Fruit fly (Drosophila melanogaster) whole organism, embryonic: ENCODE measurements around the gene Glys.

Experiments used
- ATbp ChIP-seq: fragments of 200-800 bp; sonication (Bioruptor generic); optimal IDR thresholded peaks from 2 replicates; lab custom pipeline; 2017; ENCODE audit warnings: missing biosample characterization, mild to moderate bottlenecking, missing genetic modification characterization, missing genetic modification reagents
- Atf-2 ChIP-seq: fragments of 200-800 bp; sonication (Bioruptor generic); optimal IDR thresholded peaks from 2 replicates; lab custom pipeline; 2016; ENCODE audit warnings: missing biosample characterization, missing genetic modification characterization
- Blimp-1 ChIP-seq: fragments of 200-800 bp; sonication (Bioruptor generic); optimal IDR thresholded peaks from 3 replicates; lab custom pipeline; 2018; ENCODE audit warnings: missing biosample characterization, missing genetic modification characterization, mild to moderate bottlenecking, moderate library complexity, missing genetic modification reagents
- CG10209 ChIP-seq: fragments of 200-800 bp; sonication (Bioruptor generic); optimal IDR thresholded peaks from 3 replicates; lab custom pipeline; 2017; ENCODE audit warnings: missing biosample characterization, mild to moderate bottlenecking, missing genetic modification characterization, missing genetic modification reagents
- CG12104 ChIP-seq: fragments of 200-800 bp; sonication (Bioruptor generic); optimal IDR thresholded peaks from 3 replicates; lab custom pipeline; 2016; ENCODE audit warnings: missing biosample characterization, missing genetic modification characterization
- CG12155 ChIP-seq: fragments of 200-800 bp; sonication (Bioruptor generic); optimal IDR thresholded peaks from 3 replicates; lab custom pipeline; 2016; ENCODE audit warnings: missing biosample characterization, missing genetic modification characterization
- CG14014 ChIP-seq: fragments of 200-800 bp; sonication (Bioruptor generic); IDR thresholded peaks from 2 replicates; pipeline ENCODE4 v1.3.6; 2022; ENCODE audit warnings: missing biosample characterization, missing genetic modification characterization
- CG15011 ChIP-seq: fragments of 200-800 bp; sonication (Bioruptor generic); optimal IDR thresholded peaks from 3 replicates; lab custom pipeline; 2018; ENCODE audit warnings: missing biosample characterization, mild to moderate bottlenecking, missing genetic modification characterization
- CG1603 ChIP-seq: fragments of 200-800 bp; sonication (Bioruptor generic); optimal IDR thresholded peaks from 2 replicates; lab custom pipeline; 2019; ENCODE audit warnings: missing biosample characterization, mild to moderate bottlenecking, missing genetic modification characterization, moderate library complexity
- CG1792 ChIP-seq: fragments of 200-800 bp; sonication (Bioruptor generic); optimal IDR thresholded peaks from 2 replicates; lab custom pipeline; 2016; ENCODE audit warnings: missing biosample characterization, missing genetic modification characterization
- CG18599 ChIP-seq: fragments of 200-800 bp; sonication (Bioruptor generic); optimal IDR thresholded peaks from 3 replicates; lab custom pipeline; 2017; ENCODE audit warnings: missing biosample characterization, missing genetic modification characterization, mild to moderate bottlenecking, moderate library complexity, missing genetic modification reagents
- CG18619 ChIP-seq: fragments of 200-800 bp; sonication (Bioruptor generic); optimal IDR thresholded peaks from 3 replicates; lab custom pipeline; 2017; ENCODE audit warnings: missing biosample characterization, mild to moderate bottlenecking, missing genetic modification characterization
- CG2116 ChIP-seq: fragments of 200-800 bp; sonication (Bioruptor generic); optimal IDR thresholded peaks from 3 replicates; lab custom pipeline; 2018; ENCODE audit warnings: missing biosample characterization, mild to moderate bottlenecking, missing genetic modification characterization
- CG2129 ChIP-seq: fragments of 200-800 bp; sonication (Bioruptor generic); IDR thresholded peaks from 2 replicates; pipeline ENCODE4 v1.3.6; 2022; ENCODE audit warnings: missing biosample characterization, missing genetic modification characterization; ENCODE audit not compliant: partially characterized antibody
- CG32532 ChIP-seq: fragments of 200-800 bp; sonication (Bioruptor generic); IDR thresholded peaks from 2 replicates; pipeline ENCODE4 v1.3.6; 2022; ENCODE audit warnings: missing biosample characterization, missing genetic modification characterization
- CG3281 ChIP-seq: fragments of 200-800 bp; sonication (Bioruptor generic); optimal IDR thresholded peaks from 3 replicates; lab custom pipeline; 2017; ENCODE audit warnings: missing biosample characterization, mild to moderate bottlenecking, missing genetic modification characterization
- CG6689 ChIP-seq: fragments of 200-800 bp; sonication (Bioruptor generic); IDR thresholded peaks from 2 replicates; pipeline ENCODE4 v1.3.6; 2022; ENCODE audit warnings: missing biosample characterization, missing genetic modification characterization
- CG8765 ChIP-seq: fragments of 200-800 bp; sonication (Bioruptor generic); IDR thresholded peaks from 2 replicates; pipeline ENCODE4 v1.3.6; 2022; ENCODE audit warnings: missing biosample characterization, missing genetic modification characterization
- CG9437 ChIP-seq: fragments of 200-800 bp; sonication (Bioruptor generic); optimal IDR thresholded peaks from 2 replicates; lab custom pipeline; 2018; ENCODE audit warnings: missing biosample characterization, mild to moderate bottlenecking, missing genetic modification characterization
- CG9609 ChIP-seq: fragments of 200-800 bp; sonication (Bioruptor generic); optimal IDR thresholded peaks from 3 replicates; lab custom pipeline; 2016; ENCODE audit warnings: missing biosample characterization, missing genetic modification characterization
- CG9876 ChIP-seq: fragments of 200-800 bp; sonication (Bioruptor generic); optimal IDR thresholded peaks from 2 replicates; lab custom pipeline; 2016; ENCODE audit warnings: missing biosample characterization, missing genetic modification characterization
- Dfd ChIP-seq, 2 experiments: fragments of >200 bp; optimal IDR thresholded peaks; 2 replicates each; lab custom pipeline; 2017; ENCODE audit warnings: missing biosample characterization in 2 of 2, missing genetic modification characterization in 2 of 2
- Mad ChIP-seq: fragments of 200-800 bp; sonication (Bioruptor generic); optimal IDR thresholded peaks from 2 replicates; lab custom pipeline; 2016; ENCODE audit warnings: missing biosample characterization, missing genetic modification characterization
- Neu2 ChIP-seq: fragments of 200-800 bp; sonication (Bioruptor generic); optimal IDR thresholded peaks from 3 replicates; lab custom pipeline; 2016; ENCODE audit warnings: missing biosample characterization, missing genetic modification characterization, borderline replicate concordance
- Nf-YB ChIP-seq: fragments of 200-800 bp; sonication (Bioruptor generic); optimal IDR thresholded peaks from 3 replicates; lab custom pipeline; 2019; ENCODE audit warnings: missing biosample characterization, mild to moderate bottlenecking, missing genetic modification characterization, moderate library complexity
- NfI ChIP-seq: fragments of 200-800 bp; sonication (Bioruptor generic); optimal IDR thresholded peaks from 3 replicates; lab custom pipeline; 2018; ENCODE audit warnings: missing biosample characterization, mild to moderate bottlenecking, missing genetic modification characterization, moderate library complexity
- Optix ChIP-seq: fragments of 200-800 bp; sonication (Bioruptor generic); IDR thresholded peaks from 3 replicates; pipeline ENCODE4 v1.3.6; 2022; ENCODE audit warnings: missing biosample characterization, missing genetic modification characterization
- Usf ChIP-seq: fragments of 200-800 bp; sonication (Bioruptor generic); optimal IDR thresholded peaks from 2 replicates; lab custom pipeline; 2017; ENCODE audit warnings: missing genotype, missing biosample characterization, missing genetic modification characterization
- Xrp1 ChIP-seq: fragments of 200-800 bp; sonication (Bioruptor generic); IDR thresholded peaks from 2 replicates; pipeline ENCODE4 v1.3.6; 2022; ENCODE audit warnings: missing biosample characterization, missing genetic modification characterization
- aop ChIP-seq: fragments of 200-800 bp; sonication (Bioruptor generic); IDR thresholded peaks from 2 replicates; pipeline ENCODE4 v1.3.6; 2022; ENCODE audit warnings: missing biosample characterization, missing genetic modification characterization
- caup ChIP-seq: fragments of 200-800 bp; sonication (Bioruptor generic); optimal IDR thresholded peaks from 3 replicates; lab custom pipeline; 2017; ENCODE audit warnings: missing biosample characterization, mild to moderate bottlenecking, missing genetic modification characterization, moderate library complexity; ENCODE audit not compliant: severe bottlenecking
- chinmo ChIP-seq: fragments of 200-800 bp; sonication (Bioruptor generic); IDR thresholded peaks from 4 replicates; pipeline ENCODE4 v1.3.6; 2022; ENCODE audit warnings: missing biosample characterization, missing genetic modification characterization; ENCODE audit not compliant: partially characterized antibody
- crol ChIP-seq: fragments of 200-800 bp; sonication (Bioruptor generic); IDR thresholded peaks from 2 replicates; pipeline ENCODE4 v1.3.6; 2022; ENCODE audit warnings: missing biosample characterization, missing genetic modification characterization
- crp ChIP-seq, 2 experiments: fragments of 200-800 bp; sonication (Bioruptor generic); optimal IDR thresholded peaks; 2 replicates in 1 of 2; 3 replicates in 1 of 2; lab custom pipeline; 2017; ENCODE audit warnings: missing biosample characterization in 2 of 2, missing genetic modification characterization in 2 of 2, mild to moderate bottlenecking in 1 of 2, moderate library complexity in 1 of 2
- fd102C ChIP-seq: fragments of 200-800 bp; sonication (Bioruptor generic); optimal IDR thresholded peaks from 2 replicates; lab custom pipeline; 2018; ENCODE audit warnings: missing biosample characterization, mild to moderate bottlenecking, missing genetic modification characterization, moderate library complexity
- fd96Cb ChIP-seq: fragments of 200-800 bp; sonication (Bioruptor generic); optimal IDR thresholded peaks from 2 replicates; lab custom pipeline; 2018; ENCODE audit warnings: missing biosample characterization, mild to moderate bottlenecking, missing genetic modification characterization, moderate library complexity
- gce ChIP-seq: fragments of 200-800 bp; sonication (Bioruptor generic); IDR thresholded peaks from 3 replicates; pipeline ENCODE4 v1.3.6; 2022; ENCODE audit warnings: missing biosample characterization, missing genetic modification characterization
- gfzf ChIP-seq: fragments of 200-800 bp; sonication (Bioruptor generic); optimal IDR thresholded peaks from 2 replicates; lab custom pipeline; 2016; ENCODE audit warnings: missing biosample characterization, mild to moderate bottlenecking, missing genetic modification characterization, moderate library complexity
- ham ChIP-seq: fragments of 200-800 bp; sonication (Bioruptor generic); IDR thresholded peaks from 2 replicates; pipeline ENCODE4 v1.3.6; 2022; ENCODE audit warnings: missing biosample characterization, missing genetic modification characterization
- hkb ChIP-seq, 2 experiments: fragments of 200-800 bp in 1 of 2; fragments of >200 bp in 1 of 2; sonication (Bioruptor generic) in 1 of 2; IDR thresholded peaks in 1 of 2; optimal IDR thresholded peaks in 1 of 2; 2 replicates each; pipeline versions ENCODE4 v1.3.6 to Lab custom; 2017 to 2022; ENCODE audit warnings: missing biosample characterization in 1 of 2, missing genetic modification characterization in 1 of 2
- mld ChIP-seq: fragments of 200-800 bp; sonication (Bioruptor generic); IDR thresholded peaks from 3 replicates; pipeline ENCODE4 v1.3.6; 2022; ENCODE audit warnings: missing biosample characterization, missing genetic modification characterization; ENCODE audit not compliant: partially characterized antibody
- org-1 ChIP-seq: fragments of 200-800 bp; sonication (Bioruptor generic); optimal IDR thresholded peaks from 2 replicates; lab custom pipeline; 2017; ENCODE audit warnings: missing biosample characterization, missing genetic modification characterization
- psq ChIP-seq: fragments of 200-800 bp; sonication (Bioruptor generic); optimal IDR thresholded peaks from 2 replicates; lab custom pipeline; 2017; ENCODE audit warnings: missing biosample characterization, missing genetic modification characterization
- pzg ChIP-seq: fragments of 200-800 bp; sonication (Bioruptor generic); optimal IDR thresholded peaks from 3 replicates; lab custom pipeline; 2018; ENCODE audit warnings: missing biosample characterization, mild to moderate bottlenecking, missing genetic modification characterization, moderate library complexity
- shn ChIP-seq: fragments of 200-800 bp; sonication (Bioruptor generic); optimal IDR thresholded peaks from 3 replicates; lab custom pipeline; 2016; ENCODE audit warnings: missing biosample characterization, missing genetic modification characterization
- slou ChIP-seq: fragments of 200-800 bp; sonication (Bioruptor generic); optimal IDR thresholded peaks from 3 replicates; lab custom pipeline; 2016; ENCODE audit warnings: missing biosample characterization, missing genetic modification characterization
- ssp ChIP-seq: fragments of 200-800 bp; sonication (Bioruptor generic); IDR thresholded peaks from 2 replicates; pipeline ENCODE4 v1.3.6; 2022; ENCODE audit warnings: missing biosample characterization, missing genetic modification characterization
- trh ChIP-seq: fragments of 200-800 bp; sonication (Bioruptor generic); optimal IDR thresholded peaks from 2 replicates; lab custom pipeline; 2016; ENCODE audit warnings: missing biosample characterization, missing genetic modification characterization

Glys gene

dm6 chr3R:15114465-15115228 lies 32.7 kb downstream of the Glys start (continued):
- TF ChIP-seq crp (GFP tag; optimal IDR thresholded peaks at IDR 0.05; lab: Kevin White, UChicago): no peak
- no peak for TF ChIP-seq Usf (GFP tag; lab: Kevin White, UChicago)
- TF ChIP-seq CG12104 (GFP tag; lab: Kevin White, UChicago): peak; percentile 30
- TF ChIP-seq chinmo (GFP tag; lab: Robert Waterston, UW): no peak
- TF ChIP-seq NfI (GFP tag; lab: Kevin White, UChicago): no peak
- no peak for TF ChIP-seq ham (GFP tag; lab: Robert Waterston, UW)
- 0 out of 2 replicates have a peak, but pooled peaks have one; percentile 8 for TF ChIP-seq ssp (GFP tag; lab: Robert Waterston, UW)
- TF ChIP-seq hkb (optimal IDR thresholded peaks at IDR 0.05; lab: Kevin White, UChicago): no peak
- TF ChIP-seq hkb (GFP tag; IDR thresholded peaks at IDR 0.05; lab: Robert Waterston, UW): 0 out of 2 replicates have a peak, but pooled peaks have one; percentile 14
- no peak for TF ChIP-seq CG9609
- TF ChIP-seq CG18599: peak; percentile 11
- TF ChIP-seq CG1792: no peak
- TF ChIP-seq crol (GFP tag; lab: Robert Waterston, UW): peak; percentile 36; the same call in 1 of the 2 replicates
- peak; percentile 62 for TF ChIP-seq fd96Cb
- no peak for TF ChIP-seq Neu2 (GFP tag; lab: Kevin White, UChicago)
- TF ChIP-seq fd102C (GFP tag; lab: Kevin White, UChicago): no peak
- peak; percentile 40; the same call in 1 of the 2 replicates for TF ChIP-seq CG6689 (GFP tag; lab: Robert Waterston, UW)
- no peak for TF ChIP-seq CG15011
- TF ChIP-seq org-1: no peak
- no peak for TF ChIP-seq gce (GFP tag; lab: Robert Waterston, UW)
- TF ChIP-seq CG2129: no peak
- no peak for TF ChIP-seq CG14014 (GFP tag; lab: Robert Waterston, UW)
- TF ChIP-seq CG3281 (GFP tag; lab: Kevin White, UChicago): no peak
- TF ChIP-seq ATbp (GFP tag; lab: Kevin White, UChicago): no peak
- no peak for TF ChIP-seq CG9876
- no peak for TF ChIP-seq Optix (GFP tag; lab: Robert Waterston, UW)
- no peak for TF ChIP-seq mld
- TF ChIP-seq Blimp-1 (GFP tag; lab: Kevin White, UChicago): peak; percentile 58
- TF ChIP-seq Mad (GFP tag; lab: Kevin White, UChicago): no peak
- TF ChIP-seq Dfd (GFP tag; optimal IDR thresholded peaks at IDR 0.05; lab: Kevin White, UChicago): no peak
- no peak for TF ChIP-seq CG10209
- TF ChIP-seq Nf-YB (GFP tag; lab: Kevin White, UChicago): peak; percentile 11
- TF ChIP-seq CG12155 (GFP tag; lab: Kevin White, UChicago): no peak
- no peak for TF ChIP-seq gfzf (GFP tag; lab: Kevin White, UChicago)
- TF ChIP-seq psq (GFP tag; lab: Kevin White, UChicago): no peak
- TF ChIP-seq caup (GFP tag; lab: Kevin White, UChicago): no peak
- TF ChIP-seq CG18619 (GFP tag; lab: Kevin White, UChicago): no peak
- no peak for TF ChIP-seq shn
- TF ChIP-seq CG8765: no peak
- TF ChIP-seq aop: no peak
- TF ChIP-seq slou (GFP tag; lab: Kevin White, UChicago): no peak
- TF ChIP-seq Atf-2 (GFP tag; lab: Kevin White, UChicago): no peak
- no peak for TF ChIP-seq CG32532
- no peak for TF ChIP-seq trh (GFP tag; lab: Kevin White, UChicago)
- TF ChIP-seq CG2116 (GFP tag; lab: Kevin White, UChicago): no peak
- peak; percentile 40 for TF ChIP-seq CG9437 (GFP tag; lab: Kevin White, UChicago)
- TF ChIP-seq Xrp1 (GFP tag; lab: Robert Waterston, UW): peak; percentile 42
- TF ChIP-seq CG1603 (tag; lab: Kevin White, UChicago): no peak
- TF ChIP-seq pzg: no peak
